Worm (Caenorhabditis elegans): Measurements from ENCODE around the gene R08A2.5.

DNA sequence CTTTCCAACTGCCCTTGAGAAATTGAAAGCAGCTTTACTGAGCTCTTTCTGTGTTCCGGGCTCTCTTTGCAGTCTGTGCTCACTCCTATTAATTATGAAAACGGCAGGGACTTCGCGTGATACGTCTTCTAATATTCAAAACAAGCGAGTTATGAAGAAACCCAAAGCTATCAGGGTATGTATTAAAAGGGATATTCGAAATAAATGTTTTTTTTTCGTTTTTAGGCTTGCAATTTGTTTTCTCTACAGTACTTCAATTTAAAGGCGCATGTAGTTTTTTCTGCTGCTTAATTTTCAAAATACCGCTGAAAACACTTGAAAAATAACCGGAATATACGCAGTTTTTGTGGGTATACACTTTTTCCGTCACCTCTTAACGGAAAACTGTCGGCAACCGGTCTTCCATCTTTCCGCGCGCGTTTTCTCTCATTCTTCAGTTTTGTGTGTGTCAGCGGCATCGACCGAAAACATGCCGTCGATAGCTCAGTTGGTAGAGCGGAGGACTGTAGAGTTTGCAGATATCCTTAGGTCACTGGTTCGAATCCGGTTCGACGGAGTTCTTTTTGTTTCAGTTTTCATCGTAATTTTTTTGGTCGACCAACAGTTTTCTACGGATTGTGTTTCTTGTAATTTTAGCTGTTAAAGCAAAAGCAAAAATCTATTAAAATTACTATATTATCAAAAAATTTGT, 23.2 kb upstream of the R08A2.5 start, which contains the start of gene gasr-8:
- TF ChIP-seq flt-1 (GFP tag; IDR thresholded peaks at IDR 0.05) (peak; percentile 88), med-1 (GFP tag; optimal IDR thresholded peaks at IDR 0.05; ENCODE audit: insufficient read depth) (peak; percentile 2), ztf-23 (GFP tag; IDR thresholded peaks at IDR 0.05) (no peak), klf-2 (GFP tag; conservative IDR thresholded peaks at IDR 0.05) (0 out of 2 replicates have a peak, but pooled peaks have one; percentile 61), T22C8.4 (GFP tag; IDR thresholded peaks at IDR 0.05) (peak; percentile 34; the same call in 1 of the 2 replicates), cog-1 (tag; optimal IDR thresholded peaks at IDR 0.05) (no peak), ztf-29 (GFP tag; IDR thresholded peaks at IDR 0.05) (no peak)

Measured in whole organism, midembryonic.